Worm (Caenorhabditis elegans) whole organism, L4 larva: ENCODE measurements around the gene srab-3.

Experiments used
- F10B5.3 ChIP-seq: sonication (generic microtip); optimal IDR thresholded peaks from 2 replicates; lab custom pipeline; 2016; ENCODE audit warnings: mild to moderate bottlenecking, missing genetic modification characterization, missing compliant biosample characterization
- F49E8.2 ChIP-seq: sonication (generic microtip); optimal IDR thresholded peaks from 2 replicates; lab custom pipeline; 2016; ENCODE audit warnings: missing compliant biosample characterization, mild to moderate bottlenecking, missing genetic modification characterization, borderline replicate concordance
- Y105C5A.15 ChIP-seq: fragments of 200-800 bp; sonication (Bioruptor generic); IDR thresholded peaks from 2 replicates; pipeline ENCODE4 v1.3.6; 2022; ENCODE audit warnings: missing genetic modification characterization, missing compliant biosample characterization
- Y48G9A.11 ChIP-seq: fragments of 200-800 bp; sonication (Bioruptor generic); IDR thresholded peaks from 2 replicates; pipeline ENCODE4 v1.3.6; 2022; ENCODE audit warnings: missing genetic modification reagents, missing genetic modification characterization, missing compliant biosample characterization
- aha-1 ChIP-seq: fragments of 150-350 bp; peaks from one replicate; lab custom pipeline; 2014; ENCODE audit warnings: missing biosample characterization, missing genetic modification characterization
- ama-1 ChIP-seq: fragments of 150-350 bp; optimal IDR thresholded peaks from 2 replicates; lab custom pipeline; 2014; ENCODE audit warnings: inconsistent platforms, mixed read lengths
- arid-1 ChIP-seq: fragments of 200-800 bp; sonication (Bioruptor generic); conservative IDR thresholded peaks from 2 replicates; pipeline ENCODE4 v1.3.6; 2022; ENCODE audit warnings: missing genetic modification reagents, missing genetic modification characterization, missing compliant biosample characterization
- attf-4 ChIP-seq: sonication (generic microtip); optimal IDR thresholded peaks from 3 replicates; lab custom pipeline; 2017; ENCODE audit warnings: missing biosample characterization, missing genetic modification characterization
- ces-1 ChIP-seq: fragments of 150-350 bp; sonication (generic microtip); optimal IDR thresholded peaks from 4 replicates; lab custom pipeline; 2014; ENCODE audit warnings: missing biosample characterization, missing genetic modification reagents, missing genetic modification characterization
- cey-2 ChIP-seq: sonication (generic microtip); optimal IDR thresholded peaks from 3 replicates; lab custom pipeline; 2017; ENCODE audit warnings: missing genetic modification characterization, mild to moderate bottlenecking, missing compliant biosample characterization, antibody characterized with exemption, borderline replicate concordance; ENCODE audit not compliant: insufficient read depth
- dmd-6 ChIP-seq: fragments of 200-800 bp; sonication (Bioruptor generic); IDR thresholded peaks from 2 replicates; pipeline ENCODE4 v1.3.6; 2022; ENCODE audit warnings: missing genetic modification reagents, missing genetic modification characterization, missing compliant biosample characterization
- dve-1 ChIP-seq: sonication (generic microtip); optimal IDR thresholded peaks from 2 replicates; lab custom pipeline; 2017; ENCODE audit warnings: antibody characterized with exemption, mild to moderate bottlenecking, missing genetic modification characterization, missing compliant biosample characterization; ENCODE audit not compliant: insufficient read depth
- egl-27 ChIP-seq: sonication (generic microtip); optimal IDR thresholded peaks from 3 replicates; lab custom pipeline; 2017; ENCODE audit warnings: missing biosample characterization, missing genetic modification reagents, missing genetic modification characterization
- hlh-11 ChIP-seq: fragments of 200-800 bp; sonication (Bioruptor generic); optimal IDR thresholded peaks from 2 replicates; lab custom pipeline; 2018; ENCODE audit warnings: mild to moderate bottlenecking, missing genetic modification characterization, missing compliant biosample characterization
- lin-13 ChIP-seq: fragments of 150-350 bp; optimal IDR thresholded peaks from 2 replicates; lab custom pipeline; 2014; ENCODE audit warnings: missing biosample characterization, missing genetic modification reagents, missing genetic modification characterization
- lir-3 ChIP-seq: sonication (generic microtip); optimal IDR thresholded peaks from 2 replicates; lab custom pipeline; 2016; ENCODE audit warnings: mild to moderate bottlenecking, missing genetic modification characterization, missing compliant biosample characterization
- lsy-2 ChIP-seq, 2 experiments: fragments of 150-350 bp in 1 of 2; sonication (generic microtip) in 1 of 2; optimal IDR thresholded peaks; 2 replicates each; lab custom pipeline; 2014 to 2017; ENCODE audit warnings: missing biosample characterization in 2 of 2, missing genetic modification characterization in 2 of 2
- mdl-1 ChIP-seq, 2 experiments: fragments of 150-350 bp in 1 of 2; sonication (generic microtip) in 1 of 2; optimal IDR thresholded peaks; 2 replicates each; lab custom pipeline; 2014 to 2017; ENCODE audit warnings: missing biosample characterization in 2 of 2, missing genetic modification characterization in 2 of 2
- mes-2 ChIP-seq: sonication (generic microtip); optimal IDR thresholded peaks from 2 replicates; lab custom pipeline; 2016; ENCODE audit warnings: missing genotype, mild to moderate bottlenecking, missing genetic modification characterization, missing compliant biosample characterization; ENCODE audit not compliant: poor library complexity, severe bottlenecking
- mxl-3 ChIP-seq: fragments of 200-800 bp; sonication (Bioruptor generic); optimal IDR thresholded peaks from 2 replicates; lab custom pipeline; 2018; ENCODE audit warnings: mild to moderate bottlenecking, missing genetic modification characterization, missing compliant biosample characterization
- nhr-111 ChIP-seq: fragments of 200-800 bp; sonication (Bioruptor generic); optimal IDR thresholded peaks from 2 replicates; lab custom pipeline; 2018; ENCODE audit warnings: mild to moderate bottlenecking, missing genetic modification characterization, missing compliant biosample characterization
- nhr-237 ChIP-seq: sonication (generic microtip); optimal IDR thresholded peaks from 2 replicates; lab custom pipeline; 2017; ENCODE audit warnings: missing biosample characterization, missing genetic modification characterization
- nhr-28 ChIP-seq: fragments of 150-350 bp; optimal IDR thresholded peaks from 2 replicates; lab custom pipeline; 2014; ENCODE audit warnings: missing biosample characterization, missing genetic modification characterization
- nhr-48 ChIP-seq: sonication (generic microtip); optimal IDR thresholded peaks from 2 replicates; lab custom pipeline; 2016; ENCODE audit warnings: mild to moderate bottlenecking, missing genetic modification characterization, missing compliant biosample characterization
- nhr-6 ChIP-seq: fragments of 150-350 bp; optimal IDR thresholded peaks from 2 replicates; lab custom pipeline; 2014; ENCODE audit warnings: missing biosample characterization, missing genetic modification characterization
- saeg-2 ChIP-seq: fragments of 200-800 bp; sonication (Bioruptor generic); IDR thresholded peaks from 2 replicates; pipeline ENCODE4 v1.3.6; 2022; ENCODE audit warnings: missing genetic modification reagents, missing genetic modification characterization, missing compliant biosample characterization
- set-16 ChIP-seq: fragments of 200-800 bp; sonication (Bioruptor generic); IDR thresholded peaks from 2 replicates; pipeline ENCODE4 v1.3.6; 2022; ENCODE audit warnings: missing genetic modification reagents, missing genetic modification characterization, missing compliant biosample characterization
- skn-1 ChIP-seq: fragments of 150-350 bp; optimal IDR thresholded peaks from 2 replicates; lab custom pipeline; 2014; ENCODE audit warnings: missing biosample characterization, missing genetic modification characterization
- tra-1 ChIP-seq: fragments of 200-800 bp; sonication (Bioruptor generic); IDR thresholded peaks from 2 replicates; pipeline ENCODE4 v1.3.6; 2022; ENCODE audit warnings: missing genetic modification reagents, missing genetic modification characterization, missing compliant biosample characterization
- unc-130 ChIP-seq: sonication (generic microtip); optimal IDR thresholded peaks from 2 replicates; lab custom pipeline; 2016; ENCODE audit warnings: missing genetic modification reagents, missing genetic modification characterization, missing compliant biosample characterization
- unc-62 ChIP-seq, 3 experiments: fragments of 150-350 bp in 1 of 3; sonication (generic microtip); optimal IDR thresholded peaks in 2 of 3; peaks in 1 of 3; 1 replicate in 1 of 3; 2 replicates in 2 of 3; lab custom pipeline; 2014 to 2017; ENCODE audit warnings: missing biosample characterization in 3 of 3, missing genetic modification characterization in 3 of 3, missing genetic modification reagents in 3 of 3, missing genotype in 1 of 3
- ztf-7 ChIP-seq: fragments of 150-350 bp; optimal IDR thresholded peaks from 2 replicates; lab custom pipeline; 2014; ENCODE audit warnings: missing biosample characterization, missing genetic modification characterization

The srab-3 gene

DNA sequence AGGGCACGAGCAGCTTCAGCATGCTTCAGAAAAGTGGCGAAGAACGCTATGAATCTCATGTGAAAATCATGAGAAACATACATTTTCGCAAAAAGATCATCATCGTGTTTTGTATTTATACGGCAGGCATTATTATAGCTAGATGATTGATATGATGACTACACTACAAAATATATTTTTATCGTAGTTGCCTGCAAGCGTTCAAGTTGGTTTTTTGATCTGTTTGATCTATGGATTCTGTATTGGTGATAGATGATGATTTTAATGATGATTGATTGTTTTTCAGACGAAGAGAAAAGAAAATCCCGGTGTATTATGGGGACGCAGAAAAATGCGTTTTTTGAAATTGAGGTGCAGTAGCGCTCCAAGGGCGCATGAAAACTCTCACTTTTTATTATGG is 3.0 kb upstream of the srab-3 start, which contains the start of gene ugt-63:
ugt-63 (minus strand) TSS at position 89 of the 400 bp plus-strand sequence.
- TF ChIP-seq ces-1 (GFP tag; lab: Kevin White, UChicago) (no peak), unc-62 (GFP tag; optimal IDR thresholded peaks at IDR 0.05 in 1 of 2; lab: Kevin White, UChicago) (peak in 1 of 2 experiments; percentile 61), unc-62 (tag; optimal IDR thresholded peaks at IDR 0.05; lab: Kevin White, UChicago) (no peak), mdl-1 (tag; optimal IDR thresholded peaks at IDR 0.05; lab: Kevin White, UChicago) (peak in 1 of 2 experiments; percentile 11), skn-1 (no peak), aha-1 (tag; lab: Kevin White, UChicago) (peak; percentile 26), Y105C5A.15 (GFP tag; lab: Robert Waterston, UW) (no peak), nhr-48 (tag; lab: Kevin White, UChicago) (peak; percentile 46), nhr-28 (tag; lab: Kevin White, UChicago) (peak; percentile 99)

DNA sequence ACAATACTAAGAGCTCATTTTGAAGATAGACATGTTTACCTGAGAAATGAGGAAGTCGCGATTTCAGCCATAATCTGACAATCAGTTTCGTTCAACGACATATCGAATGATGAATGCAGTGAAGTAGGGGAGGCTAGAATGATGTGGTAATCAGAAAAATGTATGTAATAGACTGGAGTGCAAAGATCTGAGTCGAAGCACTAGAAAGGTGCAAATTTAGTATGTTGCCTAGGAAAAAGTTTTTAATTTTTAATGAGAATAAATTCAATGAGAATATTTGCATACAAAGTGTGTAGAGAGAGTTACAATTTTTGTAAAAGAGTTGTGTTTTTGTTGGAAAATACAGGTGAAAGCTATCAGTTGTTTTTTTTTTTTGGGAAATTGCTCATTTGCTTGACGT is 2.8 kb downstream of the srab-3 start, which contains the start of gene srab-2:
srab-2 (minus strand) TSS at position 101 of the 400 bp plus-strand sequence.
- TF ChIP-seq mxl-3 (GFP tag; lab: Kevin White, UChicago), result no peak
- TF ChIP-seq attf-4, result no peak
- TF ChIP-seq dve-1, result no peak
- TF ChIP-seq set-16 (GFP tag; lab: Robert Waterston, UW), result no peak
- TF ChIP-seq cey-2 (tag; lab: Kevin White, UChicago), result no peak

DNA sequence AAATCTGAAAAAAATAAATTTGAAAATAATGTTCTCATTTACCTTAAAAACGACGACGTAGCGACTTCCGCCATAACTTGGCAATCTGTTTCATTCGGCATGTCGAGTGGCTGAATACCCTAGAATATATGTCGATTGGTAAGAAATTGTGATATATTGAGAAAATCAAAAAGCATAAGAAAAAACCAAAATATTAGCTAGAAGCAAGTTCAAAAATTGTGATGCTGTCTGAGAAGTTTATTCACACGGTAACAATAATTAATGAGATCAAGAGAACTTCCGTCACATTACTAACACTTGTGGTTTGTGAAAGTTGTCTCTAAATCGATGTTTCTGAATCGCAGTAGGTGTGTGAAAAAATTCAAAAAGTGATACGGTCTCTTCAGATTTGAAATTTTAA is 5.7 kb downstream of the srab-3 start, which contains the start of gene srab-1:
srab-1 (minus strand) TSS at position 101 of the 400 bp plus-strand sequence.
- TF ChIP-seq lin-13 (GFP tag; lab: Kevin White, UChicago) (no peak), nhr-48 (tag; lab: Kevin White, UChicago) (no peak), ztf-7 (tag; lab: Kevin White, UChicago) (no peak), dve-1 (no peak), egl-27 (tag; lab: Kevin White, UChicago) (no peak), mes-2 (tag; lab: Kevin White, UChicago) (no peak), hlh-11 (tag; lab: Kevin White, UChicago) (no peak), F10B5.3 (tag; lab: Kevin White, UChicago) (no peak), unc-130 (GFP tag; lab: Kevin White, UChicago) (no peak), lir-3 (tag; lab: Kevin White, UChicago) (no peak), dmd-6 (GFP tag; lab: Robert Waterston, UW) (no peak), tra-1 (GFP tag; lab: Robert Waterston, UW) (no peak), F49E8.2 (no peak), nhr-237 (tag; lab: Kevin White, UChicago) (no peak), Y48G9A.11 (no peak), nhr-6 (no peak)

DNA sequence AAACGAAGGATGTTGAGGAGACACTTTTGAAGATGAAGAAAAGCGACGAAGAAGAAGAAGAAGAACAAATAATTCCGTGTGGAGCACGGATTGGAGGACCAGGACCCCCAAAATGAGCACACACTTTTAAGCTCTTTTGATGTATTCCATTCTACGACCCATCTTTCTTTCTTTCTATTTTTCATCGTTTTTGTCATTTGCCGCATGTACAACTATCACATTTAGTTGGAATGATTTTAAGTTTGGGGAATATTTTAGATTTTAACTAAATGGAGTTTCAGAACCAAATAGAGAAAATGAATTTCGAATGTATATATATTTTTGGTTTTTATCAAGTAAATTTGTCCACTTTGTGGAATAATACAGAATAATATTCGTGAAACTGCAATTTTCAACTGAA is 8.8 kb downstream of the srab-3 start, which contains the start of gene unc-46:
unc-46 (minus strand) TSS at position 101 of the 400 bp plus-strand sequence.
- TF ChIP-seq nhr-111 (GFP tag; lab: Kevin White, UChicago) (no peak), dve-1 (no peak), unc-62 (GFP tag; optimal IDR thresholded peaks at IDR 0.05 in 1 of 2; lab: Kevin White, UChicago) (peak in 1 of 2 experiments; percentile 61), unc-62 (tag; optimal IDR thresholded peaks at IDR 0.05; lab: Kevin White, UChicago) (no peak), lsy-2 (tag; optimal IDR thresholded peaks at IDR 0.05; lab: Kevin White, UChicago) (no peak)

DNA sequence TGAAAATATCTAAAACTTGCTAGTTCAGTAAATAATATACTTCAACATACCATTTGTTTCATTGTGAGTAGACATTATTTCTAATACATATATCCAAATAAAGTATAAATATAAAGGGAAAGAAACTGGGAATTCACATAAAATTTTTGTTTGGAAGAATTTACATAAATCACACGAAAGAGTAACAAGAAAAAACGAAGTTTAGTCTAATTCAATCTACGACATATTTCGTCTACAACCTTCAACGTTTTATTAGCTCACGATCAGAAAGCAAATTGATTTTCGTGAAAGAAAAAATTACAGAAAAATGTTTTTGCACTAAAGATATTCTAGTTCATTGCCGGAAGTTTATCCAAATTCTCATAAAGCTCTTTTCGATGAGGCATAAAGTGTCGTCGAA is 10.7 kb downstream of the srab-3 start, which contains the start of gene C04F5.2:
C04F5.2 (minus strand) TSS at position 101 of the 400 bp plus-strand sequence.
- no peak for TF ChIP-seq ama-1 (lab: Kevin White, UChicago)
- no peak for TF ChIP-seq saeg-2 (GFP tag; lab: Robert Waterston, UW)
- TF ChIP-seq arid-1 (GFP tag; lab: Robert Waterston, UW), result no peak
